Worm (Caenorhabditis elegans) whole organism, early embryonic: Measurements from ENCODE around the gene try-13.
"Not testable (repeated sequence)": the region's sequence is repeated elsewhere in the genome, so short reads cannot be mapped to it uniquely, and the experiment has no call there.

Source experiments
- B0310.2 ChIP-seq: sonication (generic microtip); optimal IDR thresholded peaks from 2 replicates; lab custom pipeline; 2016; ENCODE audit warnings: mild to moderate bottlenecking, missing genetic modification characterization, missing compliant biosample characterization
- F13C5.2 ChIP-seq: sonication (generic microtip); optimal IDR thresholded peaks from 2 replicates; lab custom pipeline; 2017; ENCODE audit warnings: mild to moderate bottlenecking, missing genetic modification characterization, inconsistent platforms, missing compliant biosample characterization
- aly-1 ChIP-seq: sonication (generic microtip); optimal IDR thresholded peaks from 2 replicates; lab custom pipeline; 2016; ENCODE audit warnings: missing genetic modification characterization, missing compliant biosample characterization
- ama-1 ChIP-seq: fragments of 150-350 bp; optimal IDR thresholded peaks from 2 replicates; lab custom pipeline; 2014
- ceh-13 ChIP-seq: fragments of 200-800 bp; sonication (Bioruptor generic); optimal IDR thresholded peaks from 2 replicates; lab custom pipeline; 2018; ENCODE audit warnings: mild to moderate bottlenecking, missing genetic modification characterization, missing compliant biosample characterization
- ceh-36 ChIP-seq: sonication (generic microtip); optimal IDR thresholded peaks from 2 replicates; lab custom pipeline; 2016; ENCODE audit warnings: missing genetic modification characterization, inconsistent platforms, missing compliant biosample characterization
- ets-7 ChIP-seq: sonication (generic microtip); optimal IDR thresholded peaks from 2 replicates; lab custom pipeline; 2016; ENCODE audit warnings: missing genotype, missing genetic modification characterization, missing compliant biosample characterization
- flt-1 ChIP-seq: fragments of 200-800 bp; sonication (Bioruptor generic); IDR thresholded peaks from 2 replicates; pipeline ENCODE4 v1.3.6; 2022; ENCODE audit warnings: missing genetic modification characterization, missing compliant biosample characterization
- hmbx-1 ChIP-seq: sonication (generic microtip); optimal IDR thresholded peaks from 2 replicates; lab custom pipeline; 2016; ENCODE audit warnings: mild to moderate bottlenecking, missing genetic modification characterization, missing compliant biosample characterization
- hmg-4 ChIP-seq: fragments of 200-800 bp; sonication (Bioruptor generic); optimal IDR thresholded peaks from 2 replicates; lab custom pipeline; 2018; ENCODE audit warnings: mild to moderate bottlenecking, missing genetic modification characterization, missing compliant biosample characterization
- hnd-1 ChIP-seq: sonication (generic microtip); optimal IDR thresholded peaks from 2 replicates; lab custom pipeline; 2016; ENCODE audit warnings: missing genetic modification characterization, missing compliant biosample characterization
- pes-1 ChIP-seq: fragments of 200-800 bp; sonication (Bioruptor generic); IDR thresholded peaks from 2 replicates; pipeline ENCODE4 v1.3.6; 2022; ENCODE audit warnings: missing genetic modification reagents, missing genetic modification characterization, missing compliant biosample characterization
- scrt-1 ChIP-seq: fragments of 200-800 bp; sonication (Bioruptor generic); IDR thresholded peaks from 2 replicates; pipeline ENCODE4 v1.3.6; 2022; ENCODE audit warnings: missing genetic modification characterization, missing compliant biosample characterization
- sea-1 ChIP-seq: fragments of 200-800 bp; sonication (Bioruptor generic); conservative IDR thresholded peaks from 2 replicates; pipeline ENCODE4 v1.3.6; 2022; ENCODE audit warnings: missing genetic modification characterization, missing compliant biosample characterization
- tbx-11 ChIP-seq: fragments of 200-800 bp; sonication (Bioruptor generic); IDR thresholded peaks from 2 replicates; pipeline ENCODE4 v1.3.6; 2022; ENCODE audit warnings: missing genetic modification characterization, missing compliant biosample characterization
- tbx-37 ChIP-seq: fragments of 200-800 bp; sonication (Bioruptor generic); conservative IDR thresholded peaks from 2 replicates; pipeline ENCODE4 v1.3.6; 2022; ENCODE audit warnings: missing genetic modification reagents, missing genetic modification characterization, missing compliant biosample characterization
- tra-4 ChIP-seq: sonication (generic microtip); optimal IDR thresholded peaks from 2 replicates; lab custom pipeline; 2017; ENCODE audit warnings: missing genetic modification characterization, missing compliant biosample characterization

Gene try-13

DNA sequence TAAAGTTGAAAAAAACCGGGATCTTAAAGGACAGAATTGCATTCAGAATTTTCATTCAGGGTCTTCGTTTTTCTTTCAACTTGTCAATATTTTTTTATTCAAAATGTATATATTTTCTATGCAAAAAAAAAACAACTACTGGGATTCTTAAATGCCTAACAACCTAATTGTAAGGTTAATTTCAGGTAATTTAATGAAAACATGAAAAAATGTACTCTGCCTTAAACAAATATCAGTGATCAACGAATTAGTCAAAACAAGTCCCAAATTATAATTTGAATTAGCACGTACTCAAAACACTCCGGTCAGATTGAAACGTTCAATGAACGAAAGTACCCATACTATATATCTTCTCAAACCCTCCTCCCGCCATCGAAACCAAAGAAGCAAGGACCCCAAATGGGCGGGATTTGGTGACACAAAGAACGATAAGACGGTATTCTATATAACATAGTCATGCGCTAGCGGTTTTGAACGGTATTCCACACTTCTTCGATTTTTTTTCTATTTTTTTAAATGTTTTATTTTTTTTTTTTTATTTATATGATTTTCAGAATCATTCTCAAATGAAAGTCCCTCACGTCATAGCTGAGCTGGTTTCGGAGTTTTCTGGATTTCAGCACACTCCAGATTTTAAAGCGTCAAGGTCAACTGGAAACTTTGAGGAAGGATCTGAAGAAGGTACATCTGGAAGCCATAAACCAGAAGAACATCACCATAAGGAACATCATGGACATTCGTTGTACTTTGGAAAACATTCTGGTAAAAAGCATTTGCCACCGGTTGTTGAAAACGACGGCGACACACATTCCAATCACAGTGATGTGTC, 4.3 kb upstream of the try-13 start, which contains the start of the genes ddo-2 and F25E5.8:
TSS of gene ddo-2 (minus strand) at position 330 of the 829 bp plus-strand sequence.
TSS of gene F25E5.8 (plus strand) at position 555 of the 829 bp plus-strand sequence.
- TF ChIP-seq sea-1 (GFP tag; lab: Robert Waterston, UW) (no peak), ceh-13 (GFP tag; lab: Kevin White, UChicago) (no peak), aly-1 (tag; lab: Kevin White, UChicago) (no peak), tbx-11 (no peak), tbx-37 (no peak), ama-1 (lab: Kevin White, UChicago) (no peak)

DNA sequence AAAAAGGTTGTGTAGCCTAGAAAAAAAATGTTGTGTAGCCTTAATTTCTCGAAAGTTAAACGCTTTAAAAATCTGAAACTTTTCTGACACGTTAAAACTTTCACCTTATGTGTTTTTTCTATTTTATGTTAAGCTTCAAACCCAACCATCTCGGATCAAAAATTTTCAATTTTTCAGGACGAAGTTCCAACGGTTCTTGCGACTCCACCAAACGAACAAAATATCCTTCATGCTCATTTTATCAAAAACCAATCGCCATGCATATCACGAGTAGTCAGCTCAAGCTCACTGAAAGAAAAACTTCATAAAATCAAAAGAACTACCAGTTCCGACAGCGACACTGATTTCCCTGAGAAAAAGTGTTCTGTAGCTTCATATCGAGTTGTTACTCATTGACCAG, 3.4 kb upstream of the try-13 start:
- TF ChIP-seq sea-1 (GFP tag; lab: Robert Waterston, UW): no peak
- TF ChIP-seq scrt-1 (GFP tag; lab: Robert Waterston, UW): no peak
- no peak for TF ChIP-seq ama-1 (lab: Kevin White, UChicago)
- TF ChIP-seq hmbx-1 (tag; lab: Kevin White, UChicago): no peak
- no peak for TF ChIP-seq tbx-37
- TF ChIP-seq ceh-13 (GFP tag; lab: Kevin White, UChicago): no peak
- no peak for TF ChIP-seq B0310.2 (tag; lab: Kevin White, UChicago)
- TF ChIP-seq hnd-1 (tag; lab: Kevin White, UChicago): no peak
- TF ChIP-seq flt-1 (GFP tag; lab: Robert Waterston, UW): no peak
- no peak for TF ChIP-seq tbx-11
- no peak for TF ChIP-seq hmg-4 (GFP tag; lab: Kevin White, UChicago)
- no peak for TF ChIP-seq ets-7 (tag; lab: Kevin White, UChicago)
- no peak for TF ChIP-seq tra-4 (tag; lab: Kevin White, UChicago)

DNA sequence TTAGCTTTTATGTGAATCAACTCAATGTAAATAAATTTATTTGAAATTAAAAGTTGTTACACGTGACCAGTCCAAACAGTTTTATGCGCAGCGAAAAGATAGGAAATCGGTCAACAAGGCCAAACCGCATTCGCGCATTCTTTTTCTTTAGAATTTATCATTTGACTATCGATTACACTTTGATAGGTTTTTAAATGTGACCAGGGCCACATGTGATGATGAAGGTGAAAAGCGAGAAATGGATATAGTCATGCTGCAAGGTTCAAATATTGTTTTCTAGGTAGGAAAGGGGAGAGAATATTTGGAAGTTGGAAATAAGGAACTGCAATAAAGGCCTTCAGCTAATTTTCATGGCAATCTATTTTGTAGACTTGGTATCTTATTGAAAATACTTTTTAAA, 3.0 kb upstream of the try-13 start:
- no peak for TF ChIP-seq hnd-1 (tag; lab: Kevin White, UChicago)
- no peak for TF ChIP-seq tbx-11
- no peak for TF ChIP-seq hmbx-1 (tag; lab: Kevin White, UChicago)
- TF ChIP-seq pes-1: no peak
- no peak for TF ChIP-seq hmg-4 (GFP tag; lab: Kevin White, UChicago)
- TF ChIP-seq sea-1 (GFP tag; lab: Robert Waterston, UW): no peak
- TF ChIP-seq B0310.2 (tag; lab: Kevin White, UChicago): no peak
- TF ChIP-seq ceh-36: no peak
- no peak for TF ChIP-seq tbx-37
- TF ChIP-seq ceh-13 (GFP tag; lab: Kevin White, UChicago): no peak
- no peak for TF ChIP-seq aly-1 (tag; lab: Kevin White, UChicago)

DNA sequence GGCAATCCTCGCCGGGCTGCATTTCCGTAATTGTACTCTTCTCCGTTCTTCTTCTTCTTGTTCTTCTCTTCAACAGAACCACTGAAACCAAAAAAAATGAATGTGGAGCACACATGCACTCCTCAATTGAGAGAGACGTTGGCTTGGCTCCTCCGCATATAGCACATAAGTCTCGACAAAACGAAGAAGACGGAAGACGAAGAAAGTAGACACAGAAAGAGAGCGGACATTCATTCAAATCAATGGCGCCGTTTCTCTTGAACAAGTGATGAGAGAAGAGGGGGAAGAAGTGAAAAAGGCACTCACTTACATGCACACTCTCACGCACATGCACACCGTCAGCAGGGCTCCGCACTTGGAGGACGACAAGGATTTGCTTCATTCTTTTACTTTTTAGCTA, 2.4 kb upstream of the try-13 start, which contains the start of gene F25E5.9:
TSS of gene F25E5.9 (minus strand) at position 382 of the 400 bp plus-strand sequence.
- TF ChIP-seq ets-7 (tag; lab: Kevin White, UChicago): no peak
- no peak for TF ChIP-seq flt-1 (GFP tag; lab: Robert Waterston, UW)
- TF ChIP-seq tbx-37: no peak
- no peak for TF ChIP-seq hnd-1 (tag; lab: Kevin White, UChicago)
- TF ChIP-seq F13C5.2 (tag; lab: Kevin White, UChicago): no peak
- TF ChIP-seq scrt-1 (GFP tag; lab: Robert Waterston, UW): no peak

DNA sequence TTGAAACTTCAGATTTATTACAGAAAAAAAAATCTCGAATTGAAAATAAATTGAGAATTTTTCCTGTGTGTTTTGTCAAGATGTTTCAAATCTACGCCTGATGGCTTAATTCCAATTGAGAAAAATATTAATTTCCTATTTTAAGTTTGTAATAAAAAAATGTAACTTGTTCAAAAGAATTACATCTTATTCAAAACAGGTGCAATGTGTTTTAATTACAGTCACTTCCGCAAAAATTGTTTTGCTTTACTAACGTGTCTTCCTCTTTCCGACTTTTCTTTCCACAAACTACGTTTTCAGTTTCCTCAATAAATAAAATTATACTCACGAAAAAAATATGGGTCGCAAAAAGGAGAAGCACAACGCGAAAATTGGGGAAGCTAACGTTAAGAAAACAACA, 1.9 kb upstream of the try-13 start, which contains the start of gene F25E5.16:
TSS of gene F25E5.16 (plus strand) at position 301 of the 400 bp plus-strand sequence.
- no peak for TF ChIP-seq tbx-11
- no peak for TF ChIP-seq ceh-36
- TF ChIP-seq ceh-13 (GFP tag; lab: Kevin White, UChicago): no peak
- no peak for TF ChIP-seq F13C5.2 (tag; lab: Kevin White, UChicago)
- TF ChIP-seq flt-1 (GFP tag; lab: Robert Waterston, UW): no peak

DNA sequence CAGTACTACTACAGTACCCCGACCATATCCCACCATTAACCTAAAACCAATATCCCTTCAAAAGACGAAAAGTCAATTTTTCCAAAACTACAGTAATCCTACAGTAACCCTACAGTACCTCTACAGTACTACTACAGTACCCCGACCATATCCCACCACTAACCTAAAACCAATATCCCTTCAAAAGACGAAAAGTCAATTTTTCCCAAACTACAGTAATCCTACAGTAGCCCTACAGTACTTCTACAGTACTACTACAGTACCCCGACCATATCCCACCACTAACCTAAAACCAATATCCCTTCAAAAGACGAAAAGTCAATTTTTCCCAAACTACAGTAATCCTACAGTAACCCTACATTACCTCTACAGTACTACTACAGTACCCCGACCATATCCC, 3.6 kb downstream of the try-13 start:
- TF ChIP-seq scrt-1 (GFP tag; lab: Robert Waterston, UW) (0 out of 2 replicates have a peak, but pooled peaks have one; percentile 35), tbx-37 (peak; percentile 34; the same call in 1 of the 2 replicates), sea-1 (GFP tag; lab: Robert Waterston, UW) (peak; percentile 85), tbx-11 (peak; percentile 68; the same call in 1 of the 2 replicates)

DNA sequence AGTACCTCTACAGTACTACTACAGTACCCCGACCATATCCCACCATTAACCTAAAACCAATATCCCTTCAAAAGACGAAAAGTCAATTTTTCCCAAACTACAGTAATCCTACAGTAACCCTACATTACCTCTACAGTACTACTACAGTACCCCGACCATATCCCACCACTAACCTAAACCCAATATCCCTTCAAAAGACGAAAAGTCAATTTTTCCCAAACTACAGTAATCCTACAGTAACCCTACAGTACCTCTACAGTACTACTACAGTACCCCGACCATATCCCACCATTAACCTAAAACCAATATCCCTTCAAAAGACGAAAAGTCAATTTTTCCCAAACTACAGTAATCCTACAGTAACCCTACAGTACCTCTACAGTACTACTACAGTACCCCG, 4.4 kb downstream of the try-13 start, which contains the start of gene nhr-141:
TSS of gene nhr-141 (plus strand) at position 331 of the 400 bp plus-strand sequence.
- not testable (repeated sequence) for TF ChIP-seq aly-1 (tag; lab: Kevin White, UChicago); hmg-4 (GFP tag; lab: Kevin White, UChicago); tbx-11

DNA sequence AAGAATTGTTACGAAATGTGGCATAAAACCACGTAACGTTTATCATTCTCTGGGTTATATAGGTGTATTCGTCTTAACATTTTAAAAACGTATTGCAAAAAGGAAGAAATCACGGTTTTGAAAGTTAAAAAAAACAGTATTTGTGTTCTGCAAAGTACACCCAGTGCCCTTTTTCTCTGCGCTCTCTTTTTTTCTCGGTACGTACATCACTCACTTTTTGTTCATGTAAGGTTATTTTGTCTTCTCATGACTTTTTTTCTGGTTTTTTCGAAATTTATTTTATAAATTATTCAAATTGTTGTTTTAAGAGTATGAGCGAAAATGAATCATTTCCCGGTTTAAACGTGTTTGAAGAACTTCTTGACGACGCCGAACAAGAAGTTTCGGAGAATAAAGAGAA, 7.1 kb downstream of the try-13 start, which contains the start of gene F25E5.5:
TSS of gene F25E5.5 (plus strand) at position 301 of the 400 bp plus-strand sequence.
- TF ChIP-seq tbx-37: no peak
- no peak for TF ChIP-seq F13C5.2 (tag; lab: Kevin White, UChicago)
- no peak for TF ChIP-seq hnd-1 (tag; lab: Kevin White, UChicago)
- TF ChIP-seq ceh-36: no peak
- no peak for TF ChIP-seq ceh-13 (GFP tag; lab: Kevin White, UChicago)
- TF ChIP-seq tbx-11: no peak
- TF ChIP-seq aly-1 (tag; lab: Kevin White, UChicago): no peak
- no peak for TF ChIP-seq tra-4 (tag; lab: Kevin White, UChicago)
- TF ChIP-seq sea-1 (GFP tag; lab: Robert Waterston, UW): no peak
- no peak for TF ChIP-seq hmbx-1 (tag; lab: Kevin White, UChicago)
